Worm (Caenorhabditis elegans): ENCODE data around the gene sgnh-1.

sgnh-1 gene

ce11 chrIV:4930754-4931322, 41.1 kb downstream of the sgnh-1 start:
- TF ChIP-seq egl-27 (tag; optimal IDR thresholded peaks at IDR 0.05) = no peak
- TF ChIP-seq nhr-28 (tag; optimal IDR thresholded peaks at IDR 0.05) = no peak
- peak; percentile 65 for TF ChIP-seq nhr-43 (tag; optimal IDR thresholded peaks at IDR 0.05; ENCODE audit: poor library complexity, severe bottlenecking)
- peak; percentile 95 for TF ChIP-seq snpc-4 (tag; optimal IDR thresholded peaks at IDR 0.05)
- TF ChIP-seq nhr-25 (tag; optimal IDR thresholded peaks at IDR 0.05) = peak; percentile 24
- TF ChIP-seq nfya-1 (tag; optimal IDR thresholded peaks at IDR 0.05; ENCODE audit: insufficient read depth) = peak; percentile 23
- TF ChIP-seq elt-2 (tag; optimal IDR thresholded peaks at IDR 0.05) = peak; percentile 4
- no peak for TF ChIP-seq fkh-10 (GFP tag; optimal IDR thresholded peaks at IDR 0.05)

- TF ChIP-seq nhr-28 (tag; optimal IDR thresholded peaks at IDR 0.05) = no peak
- no peak for TF ChIP-seq nhr-12 (tag; optimal IDR thresholded peaks at IDR 0.05)
- TF ChIP-seq fkh-10 (GFP tag; optimal IDR thresholded peaks at IDR 0.05) = no peak
- TF ChIP-seq zag-1 (tag; optimal IDR thresholded peaks at IDR 0.05) = no peak
- no peak for TF ChIP-seq unc-62 (GFP tag; optimal IDR thresholded peaks at IDR 0.05)
Observed at ce11 chrIV:4934103-4934502, 44.4 kb downstream of the sgnh-1 start, which contains the start of gene str-153. Gene str-153 (plus strand): TSS chrIV:4934403.

ce11 chrIV:4937647-4938046, 47.9 kb downstream of the sgnh-1 start, which contains the start of gene fbxa-86:
Gene fbxa-86 (minus strand): TSS chrIV:4938013.
- TF ChIP-seq tbx-2 (tag; optimal IDR thresholded peaks at IDR 0.05) = no peak
- TF ChIP-seq fkh-10 (GFP tag; optimal IDR thresholded peaks at IDR 0.05) = no peak
- no peak for TF ChIP-seq lin-15B (tag; optimal IDR thresholded peaks at IDR 0.05)
- TF ChIP-seq zag-1 (tag; optimal IDR thresholded peaks at IDR 0.05) = no peak
- no peak for TF ChIP-seq nhr-28 (tag; optimal IDR thresholded peaks at IDR 0.05)
- TF ChIP-seq lin-39 (tag; optimal IDR thresholded peaks at IDR 0.05) = no peak
- no peak for TF ChIP-seq nhr-23 (tag; optimal IDR thresholded peaks at IDR 0.05)
- TF ChIP-seq nhr-76 (tag; optimal IDR thresholded peaks at IDR 0.05) = no peak
- no peak for TF ChIP-seq sea-2 (GFP tag; optimal IDR thresholded peaks at IDR 0.05)
- peak; percentile 30 for TF ChIP-seq pqm-1 (tag; optimal IDR thresholded peaks at IDR 0.05)
- TF ChIP-seq nhr-77 (tag; optimal IDR thresholded peaks at IDR 0.05) = no peak
- peak; percentile 57 for TF ChIP-seq elt-2 (tag; optimal IDR thresholded peaks at IDR 0.05)
- TF ChIP-seq elt-1 (tag; optimal IDR thresholded peaks at IDR 0.05) = no peak
- TF ChIP-seq aly-2 (tag; optimal IDR thresholded peaks at IDR 0.05) = no peak
- TF ChIP-seq nhr-12 (tag; optimal IDR thresholded peaks at IDR 0.05) = no peak

DNA sequence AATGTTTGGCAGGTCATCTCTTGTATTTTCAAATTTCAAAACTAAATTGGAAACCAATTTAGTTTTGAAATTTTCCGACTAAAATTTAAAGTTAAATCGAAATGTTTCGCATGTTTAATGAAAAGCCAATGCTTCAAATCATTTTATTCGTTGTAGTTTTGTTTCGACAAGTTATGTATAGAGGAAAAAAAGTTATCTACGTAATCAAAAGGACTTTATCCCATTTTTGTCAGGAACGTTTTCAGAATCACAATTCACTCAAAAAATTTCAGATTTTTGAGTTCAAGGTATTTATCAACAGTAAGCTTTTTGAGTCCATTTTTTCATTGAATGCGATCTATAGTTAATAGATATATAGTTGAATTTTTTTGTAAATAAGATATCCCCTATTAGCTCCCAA, 49.0 kb downstream of the sgnh-1 start, which contains the start of gene str-168:
str-168 (plus strand) TSS at position 301 of the 400 bp plus-strand sequence.
- TF ChIP-seq nhr-11 (tag; optimal IDR thresholded peaks at IDR 0.05) (no peak), elt-2 (tag; optimal IDR thresholded peaks at IDR 0.05) (no peak), tbx-2 (tag; optimal IDR thresholded peaks at IDR 0.05) (no peak)

Data from whole organism, L3 larva.